Worm (Caenorhabditis elegans): Measurements from ENCODE around the gene srv-7.

The srv-7 gene

DNA sequence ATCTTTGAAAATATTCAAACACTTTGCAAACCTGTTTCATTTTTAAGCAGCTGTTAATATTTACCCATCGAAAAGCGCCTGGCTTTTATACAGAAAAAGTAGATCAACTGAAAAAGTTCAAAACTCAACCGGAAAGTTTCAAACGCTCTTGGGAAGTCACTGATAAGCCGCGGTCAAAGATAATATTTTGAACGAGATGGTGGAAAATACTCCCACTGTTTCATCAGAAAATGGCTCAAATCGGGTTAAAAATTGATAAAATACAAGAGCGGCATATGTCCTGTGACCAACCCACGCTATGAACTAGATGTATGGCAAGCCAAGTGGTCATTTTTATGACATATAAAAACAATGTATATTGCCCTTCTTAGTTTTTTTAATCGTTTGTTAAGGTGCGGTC lies 48.6 kb downstream of the srv-7 start, which contains the start of gene sulp-2:
Gene sulp-2, minus strand, starts transcription at position 107 of the 400 bp plus-strand sequence.
- TF ChIP-seq W03F9.2 (tag; optimal IDR thresholded peaks at IDR 0.05): no peak
- no peak for TF ChIP-seq him-1 (tag; optimal IDR thresholded peaks at IDR 0.05)
- TF ChIP-seq dao-5 (tag; optimal IDR thresholded peaks at IDR 0.05): no peak

All from whole organism, L4/young adult.